Fruit fly (Drosophila melanogaster) whole organism, embryonic: ENCODE measurements around the gene CG12948.

Experiments used
- B-H2 ChIP-seq: fragments of 200-800 bp; sonication (Bioruptor generic); optimal IDR thresholded peaks from 2 replicates; lab custom pipeline; 2018; ENCODE audit warnings: missing biosample characterization, mild to moderate bottlenecking, missing genetic modification characterization
- CG10654 ChIP-seq: fragments of 200-800 bp; sonication (Bioruptor generic); optimal IDR thresholded peaks from 2 replicates; lab custom pipeline; 2016; ENCODE audit warnings: missing biosample characterization, missing genetic modification characterization
- CG11696 ChIP-seq: fragments of 200-800 bp; sonication (Bioruptor generic); IDR thresholded peaks from 2 replicates; pipeline ENCODE4 v1.3.6; 2022; ENCODE audit warnings: missing biosample characterization, missing genetic modification characterization
- CG12769 ChIP-seq: fragments of 200-800 bp; sonication (Bioruptor generic); optimal IDR thresholded peaks from 2 replicates; lab custom pipeline; 2019; ENCODE audit warnings: missing biosample characterization, mild to moderate bottlenecking, missing genetic modification characterization, moderate library complexity
- CG13123 ChIP-seq: fragments of 200-800 bp; sonication (Bioruptor generic); optimal IDR thresholded peaks from 2 replicates; lab custom pipeline; 2016; ENCODE audit warnings: missing biosample characterization, missing genetic modification characterization
- CG13424 ChIP-seq: fragments of 200-800 bp; sonication (Bioruptor generic); optimal IDR thresholded peaks from 2 replicates; lab custom pipeline; 2019; ENCODE audit warnings: missing biosample characterization, mild to moderate bottlenecking, missing genetic modification characterization, moderate library complexity
- CG1603 ChIP-seq: fragments of 200-800 bp; sonication (Bioruptor generic); optimal IDR thresholded peaks from 2 replicates; lab custom pipeline; 2019; ENCODE audit warnings: missing biosample characterization, mild to moderate bottlenecking, missing genetic modification characterization, moderate library complexity
- CG17361 ChIP-seq: fragments of 200-800 bp; sonication (Bioruptor generic); IDR thresholded peaks from 3 replicates; pipeline ENCODE4 v1.3.6; 2022; ENCODE audit warnings: missing biosample characterization, missing genetic modification characterization
- CG17829 ChIP-seq: fragments of 200-800 bp; optimal IDR thresholded peaks from 2 replicates; lab custom pipeline; 2019; ENCODE audit warnings: missing biosample characterization, mild to moderate bottlenecking, missing genetic modification characterization, moderate library complexity
- CG18262 ChIP-seq: fragments of 200-800 bp; optimal IDR thresholded peaks from 3 replicates; lab custom pipeline; 2019; ENCODE audit warnings: missing biosample characterization, mild to moderate bottlenecking, missing genetic modification characterization, moderate library complexity
- CG4617 ChIP-seq: fragments of 200-800 bp; sonication (Bioruptor generic); optimal IDR thresholded peaks from 3 replicates; lab custom pipeline; 2016; ENCODE audit warnings: missing biosample characterization, missing genetic modification characterization, borderline replicate concordance
- CG6654 ChIP-seq: fragments of 200-800 bp; sonication (Bioruptor generic); optimal IDR thresholded peaks from 2 replicates; lab custom pipeline; 2017; ENCODE audit warnings: missing biosample characterization, mild to moderate bottlenecking, missing genetic modification characterization
- CG8290 ChIP-seq, 3 experiments: fragments of 200-800 bp; sonication (Bioruptor generic); optimal IDR thresholded peaks; 2 replicates each; lab custom pipeline; 2016 to 2019; ENCODE audit warnings: missing biosample characterization in 3 of 3, missing genetic modification characterization in 3 of 3, mild to moderate bottlenecking in 2 of 3, moderate library complexity in 1 of 3
- CG9215 ChIP-seq: fragments of 200-800 bp; sonication (Bioruptor generic); IDR thresholded peaks from 2 replicates; pipeline ENCODE4 v1.3.6; 2022; ENCODE audit warnings: missing biosample characterization, missing genetic modification characterization
- CG9797 ChIP-seq: fragments of 200-800 bp; sonication (Bioruptor generic); optimal IDR thresholded peaks from 3 replicates; lab custom pipeline; 2018; ENCODE audit warnings: missing biosample characterization, mild to moderate bottlenecking, missing genetic modification characterization
- CG9817 ChIP-seq: fragments of 200-800 bp; sonication (Bioruptor generic); optimal IDR thresholded peaks from 2 replicates; lab custom pipeline; 2018; ENCODE audit warnings: missing biosample characterization, mild to moderate bottlenecking, missing genetic modification characterization, moderate library complexity
- CG9876 ChIP-seq: fragments of 200-800 bp; sonication (Bioruptor generic); optimal IDR thresholded peaks from 2 replicates; lab custom pipeline; 2016; ENCODE audit warnings: missing biosample characterization, missing genetic modification characterization
- Chrac-16 ChIP-seq: fragments of 200-800 bp; sonication (Bioruptor generic); optimal IDR thresholded peaks from 3 replicates; lab custom pipeline; 2016; ENCODE audit warnings: missing biosample characterization, missing genetic modification characterization
- D ChIP-seq, 2 experiments: fragments of 200-800 bp in 1 of 2; fragments of >200 bp in 1 of 2; sonication (Bioruptor generic) in 1 of 2; optimal IDR thresholded peaks; 2 replicates in 1 of 2; 3 replicates in 1 of 2; lab custom pipeline; 2017; ENCODE audit warnings: mild to moderate bottlenecking in 1 of 2, missing biosample characterization in 1 of 2, missing genetic modification characterization in 1 of 2, missing genetic modification reagents in 1 of 2
- Doc2 ChIP-seq: fragments of 200-800 bp; sonication (Bioruptor generic); IDR thresholded peaks from 2 replicates; pipeline ENCODE4 v1.3.6; 2022; ENCODE audit warnings: missing biosample characterization, missing genetic modification characterization
- HmgD ChIP-seq: fragments of 200-800 bp; sonication (Bioruptor generic); optimal IDR thresholded peaks from 3 replicates; lab custom pipeline; 2016; ENCODE audit warnings: missing biosample characterization, missing genetic modification characterization
- Hr39 ChIP-seq: fragments of >200 bp; optimal IDR thresholded peaks from 2 replicates; lab custom pipeline; 2017
- Mrtf ChIP-seq: fragments of 200-800 bp; sonication (Bioruptor generic); IDR thresholded peaks from 3 replicates; pipeline ENCODE4 v1.3.6; 2022; ENCODE audit warnings: missing biosample characterization, missing genetic modification characterization
- Opbp ChIP-seq: fragments of 200-800 bp; sonication (Bioruptor generic); IDR thresholded peaks from 3 replicates; pipeline ENCODE4 v1.3.6; 2022; ENCODE audit warnings: missing biosample characterization, missing genetic modification characterization; ENCODE audit not compliant: partially characterized antibody
- Rx ChIP-seq: fragments of 200-800 bp; sonication (Bioruptor generic); IDR thresholded peaks from 2 replicates; pipeline ENCODE4 v1.3.6; 2022; ENCODE audit warnings: missing biosample characterization, missing genetic modification characterization
- Ssrp ChIP-seq: fragments of 200-800 bp; sonication (Bioruptor generic); optimal IDR thresholded peaks from 2 replicates; lab custom pipeline; 2018; ENCODE audit warnings: missing biosample characterization, mild to moderate bottlenecking, missing genetic modification characterization, moderate library complexity
- cato ChIP-seq: fragments of 200-800 bp; sonication (Bioruptor generic); optimal IDR thresholded peaks from 2 replicates; lab custom pipeline; 2016; ENCODE audit warnings: missing biosample characterization, missing genetic modification characterization, borderline replicate concordance
- cwo ChIP-seq: fragments of 200-800 bp; sonication (Bioruptor generic); optimal IDR thresholded peaks from 3 replicates; lab custom pipeline; 2017; ENCODE audit warnings: missing biosample characterization, missing genetic modification characterization, mild to moderate bottlenecking, moderate library complexity, missing genetic modification reagents
- dmrt99B ChIP-seq: fragments of 200-800 bp; sonication (Bioruptor generic); optimal IDR thresholded peaks from 2 replicates; lab custom pipeline; 2018; ENCODE audit warnings: missing biosample characterization, mild to moderate bottlenecking, missing genetic modification characterization, moderate library complexity
- dpn ChIP-seq, 2 experiments: fragments of 200-800 bp; sonication (Bioruptor generic); optimal IDR thresholded peaks; 3 replicates each; lab custom pipeline; 2016; ENCODE audit warnings: missing biosample characterization in 2 of 2, missing genetic modification characterization in 2 of 2
- emc ChIP-seq: fragments of 200-800 bp; sonication (Bioruptor generic); optimal IDR thresholded peaks from 2 replicates; lab custom pipeline; 2016; ENCODE audit warnings: missing biosample characterization, missing genetic modification characterization
- gsb ChIP-seq: fragments of 200-800 bp; sonication (Bioruptor generic); IDR thresholded peaks from 2 replicates; pipeline ENCODE4 v1.3.6; 2022; ENCODE audit warnings: missing biosample characterization, missing genetic modification characterization
- h ChIP-seq: fragments of >200 bp; optimal IDR thresholded peaks from 2 replicates; lab custom pipeline; 2017
- ham ChIP-seq: fragments of 200-800 bp; sonication (Bioruptor generic); IDR thresholded peaks from 2 replicates; pipeline ENCODE4 v1.3.6; 2022; ENCODE audit warnings: missing biosample characterization, missing genetic modification characterization
- ind ChIP-seq: fragments of 200-800 bp; sonication (Bioruptor generic); optimal IDR thresholded peaks from 3 replicates; lab custom pipeline; 2016; ENCODE audit warnings: missing biosample characterization, missing genetic modification characterization
- inv ChIP-seq: fragments of 200-800 bp; sonication (Bioruptor generic); IDR thresholded peaks from 2 replicates; pipeline ENCODE4 v1.3.6; 2022; ENCODE audit warnings: missing biosample characterization, missing genetic modification characterization; ENCODE audit not compliant: partially characterized antibody
- knrl ChIP-seq: fragments of 200-800 bp; sonication (Bioruptor generic); IDR thresholded peaks from 3 replicates; pipeline ENCODE4 v1.3.6; 2022; ENCODE audit warnings: missing biosample characterization, missing genetic modification characterization; ENCODE audit not compliant: partially characterized antibody
- lilli ChIP-seq: fragments of 200-800 bp; sonication (Bioruptor generic); optimal IDR thresholded peaks from 3 replicates; lab custom pipeline; 2016; ENCODE audit warnings: missing biosample characterization, missing genetic modification characterization
- lov ChIP-seq, 2 experiments: fragments of 200-800 bp in 1 of 2; fragments of >200 bp in 1 of 2; sonication (Bioruptor generic) in 1 of 2; IDR thresholded peaks in 1 of 2; optimal IDR thresholded peaks in 1 of 2; 2 replicates in 1 of 2; 3 replicates in 1 of 2; pipeline versions ENCODE4 v1.3.6 to Lab custom; 2017 to 2022; ENCODE audit warnings: missing biosample characterization in 1 of 2, missing genetic modification characterization in 1 of 2
- nerfin-1 ChIP-seq: fragments of 200-800 bp; sonication (Bioruptor generic); optimal IDR thresholded peaks from 3 replicates; lab custom pipeline; 2019; ENCODE audit warnings: missing biosample characterization, mild to moderate bottlenecking, missing genetic modification characterization, moderate library complexity
- nom ChIP-seq: fragments of 200-800 bp; sonication (Bioruptor generic); optimal IDR thresholded peaks from 2 replicates; lab custom pipeline; 2017; ENCODE audit warnings: missing biosample characterization, missing genetic modification characterization, mild to moderate bottlenecking, moderate library complexity, missing genetic modification reagents
- pb ChIP-seq: fragments of 200-800 bp; sonication (Bioruptor generic); optimal IDR thresholded peaks from 3 replicates; lab custom pipeline; 2016; ENCODE audit warnings: missing biosample characterization, missing genetic modification characterization
- phol ChIP-seq: fragments of 200-800 bp; sonication (Bioruptor generic); optimal IDR thresholded peaks from 3 replicates; lab custom pipeline; 2018; ENCODE audit warnings: missing biosample characterization, mild to moderate bottlenecking, missing genetic modification characterization, moderate library complexity
- pnt ChIP-seq: fragments of 200-800 bp; sonication (Bioruptor generic); optimal IDR thresholded peaks from 3 replicates; lab custom pipeline; 2016; ENCODE audit warnings: missing biosample characterization, missing genetic modification characterization
- sug ChIP-seq: fragments of 200-800 bp; optimal IDR thresholded peaks from 2 replicates; lab custom pipeline; 2019; ENCODE audit warnings: missing biosample characterization, mild to moderate bottlenecking, missing genetic modification characterization, moderate library complexity
- vfl ChIP-seq: fragments of 200-800 bp; sonication (Bioruptor generic); optimal IDR thresholded peaks from 2 replicates; lab custom pipeline; 2016; ENCODE audit warnings: missing biosample characterization, missing genetic modification characterization
- wek ChIP-seq: fragments of 200-800 bp; sonication (Bioruptor generic); optimal IDR thresholded peaks from 3 replicates; lab custom pipeline; 2018; ENCODE audit warnings: missing biosample characterization, mild to moderate bottlenecking, missing genetic modification characterization, moderate library complexity
- wor ChIP-seq: fragments of 200-800 bp; sonication (Bioruptor generic); IDR thresholded peaks from 2 replicates; pipeline ENCODE4 v1.3.6; 2022; ENCODE audit warnings: missing biosample characterization, missing genetic modification characterization
- zfh2 ChIP-seq: fragments of 200-800 bp; sonication (Bioruptor generic); optimal IDR thresholded peaks from 2 replicates; lab custom pipeline; 2016; ENCODE audit warnings: missing biosample characterization, missing genetic modification characterization

The CG12948 gene

DNA sequence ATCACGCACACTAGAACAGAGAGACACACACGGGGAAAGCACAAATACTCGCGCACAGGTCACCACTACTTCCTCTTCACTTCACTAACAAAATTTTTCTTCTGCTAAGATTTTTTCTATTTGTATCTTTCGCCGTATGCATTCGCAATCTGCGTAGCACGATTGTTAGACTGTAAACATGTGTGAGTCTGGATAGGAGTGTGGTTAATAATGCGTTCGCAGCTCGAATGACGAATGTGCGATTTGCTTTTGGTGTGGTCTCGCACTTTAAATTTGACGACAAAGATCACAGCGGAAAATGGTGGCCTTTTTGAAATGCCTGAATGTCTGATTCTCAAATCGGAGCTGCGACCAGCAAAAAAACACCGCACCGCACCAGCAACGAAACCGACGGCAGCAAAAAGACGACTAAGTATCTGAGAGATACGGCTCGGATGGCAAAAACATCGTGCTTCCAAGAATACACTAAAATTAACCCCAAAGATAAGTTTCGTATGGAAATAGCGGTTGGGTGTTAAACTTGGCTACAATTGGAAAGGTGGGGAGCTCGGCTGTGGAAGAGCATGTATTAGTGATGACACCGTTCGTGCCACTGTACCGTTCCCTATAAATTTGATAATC, 42.4 kb downstream of the CG12948 start, which contains the start of gene Unc-115a (continued):
- no peak for TF ChIP-seq Rx (GFP tag; lab: Robert Waterston, UW)
- no peak for TF ChIP-seq cato (GFP tag; lab: Kevin White, UChicago)
- peak; percentile 7 for TF ChIP-seq HmgD (GFP tag; lab: Kevin White, UChicago)
- TF ChIP-seq Opbp (GFP tag; lab: Robert Waterston, UW): no peak
- TF ChIP-seq dpn (GFP tag; optimal IDR thresholded peaks at IDR 0.05; lab: Kevin White, UChicago): peak; percentile 36 to 47
- peak; percentile 12 for TF ChIP-seq CG8290 (GFP tag; optimal IDR thresholded peaks at IDR 0.05; lab: Kevin White, UChicago)
- TF ChIP-seq CG8290 (tag; optimal IDR thresholded peaks at IDR 0.05; lab: Kevin White, UChicago): peak in 1 of 2 experiments; percentile 86
- peak; percentile 76 for TF ChIP-seq nerfin-1 (tag; lab: Kevin White, UChicago)
- TF ChIP-seq wek (GFP tag; lab: Kevin White, UChicago): peak; percentile 36
- TF ChIP-seq CG13424 (tag; lab: Kevin White, UChicago): peak; percentile 35
- no peak for TF ChIP-seq CG10654 (GFP tag; lab: Kevin White, UChicago)
- TF ChIP-seq CG17361 (GFP tag; lab: Robert Waterston, UW): no peak
- TF ChIP-seq ham (GFP tag; lab: Robert Waterston, UW): no peak
- TF ChIP-seq dmrt99B (tag; lab: Kevin White, UChicago): no peak
- TF ChIP-seq gsb (GFP tag; lab: Robert Waterston, UW): no peak
- TF ChIP-seq CG9797 (GFP tag; lab: Kevin White, UChicago): peak; percentile 84
- no peak for TF ChIP-seq Doc2 (GFP tag; lab: Robert Waterston, UW)
- peak; percentile 78 for TF ChIP-seq B-H2 (GFP tag; lab: Kevin White, UChicago)
- TF ChIP-seq h: no peak
- no peak for TF ChIP-seq Chrac-16 (GFP tag; lab: Kevin White, UChicago)
- TF ChIP-seq cwo (GFP tag; lab: Kevin White, UChicago): no peak
- TF ChIP-seq CG9876 (GFP tag; lab: Kevin White, UChicago): no peak
- TF ChIP-seq inv (GFP tag; lab: Robert Waterston, UW): no peak
- TF ChIP-seq CG1603 (tag; lab: Kevin White, UChicago): peak; percentile 92
- TF ChIP-seq D (optimal IDR thresholded peaks at IDR 0.05; lab: Kevin White, UChicago): no peak
- no peak for TF ChIP-seq D (GFP tag; optimal IDR thresholded peaks at IDR 0.05; lab: Kevin White, UChicago)
- TF ChIP-seq CG9817 (tag; lab: Kevin White, UChicago): peak; percentile 42
- no peak for TF ChIP-seq knrl (GFP tag; lab: Robert Waterston, UW)
- peak; percentile 41 for TF ChIP-seq sug (tag; lab: Kevin White, UChicago)
- TF ChIP-seq CG4617 (GFP tag; lab: Kevin White, UChicago): peak; percentile 34
- TF ChIP-seq CG17829: peak; percentile 78
- no peak for TF ChIP-seq CG11696 (GFP tag; lab: Robert Waterston, UW)
- TF ChIP-seq zfh2 (GFP tag; lab: Kevin White, UChicago): peak; percentile 54
- peak; percentile 69 for TF ChIP-seq pb (GFP tag; lab: Kevin White, UChicago)
- no peak for TF ChIP-seq wor (GFP tag; lab: Robert Waterston, UW)
- TF ChIP-seq Hr39 (lab: Kevin White, UChicago): no peak
- no peak for TF ChIP-seq emc (GFP tag; lab: Kevin White, UChicago)
- TF ChIP-seq Mrtf (GFP tag; lab: Robert Waterston, UW): no peak
- no peak for TF ChIP-seq lov (optimal IDR thresholded peaks at IDR 0.05; lab: Kevin White, UChicago)
- TF ChIP-seq lov (GFP tag; IDR thresholded peaks at IDR 0.05; lab: Robert Waterston, UW): no peak
- no peak for TF ChIP-seq ind (GFP tag; lab: Kevin White, UChicago)
- no peak for TF ChIP-seq CG9215 (GFP tag; lab: Robert Waterston, UW)
- TF ChIP-seq lilli (GFP tag; lab: Kevin White, UChicago): peak; percentile 39
- no peak for TF ChIP-seq CG6654 (GFP tag; lab: Kevin White, UChicago)
- no peak for TF ChIP-seq nom (GFP tag; lab: Kevin White, UChicago)
- peak; percentile 62 for TF ChIP-seq CG12769 (tag; lab: Kevin White, UChicago)
- no peak for TF ChIP-seq pnt (GFP tag; lab: Kevin White, UChicago)
- TF ChIP-seq phol: peak; percentile 59
- no peak for TF ChIP-seq Ssrp (tag; lab: Kevin White, UChicago)
- TF ChIP-seq vfl (GFP tag; lab: Kevin White, UChicago): peak; percentile 39
- no peak for TF ChIP-seq CG13123
- TF ChIP-seq CG18262 (tag; lab: Kevin White, UChicago): peak; percentile 34
